Worm (Caenorhabditis elegans) whole organism, late embryonic: ENCODE data around the gene Y82E9BR.20.

Experiments used
- C38D4.7 ChIP-seq: fragments of 200-800 bp; sonication (Bioruptor generic); optimal IDR thresholded peaks from 2 replicates; lab custom pipeline; 2018; ENCODE audit warnings: mild to moderate bottlenecking, missing genetic modification characterization, moderate library complexity, missing compliant biosample characterization
- K09A11.1 ChIP-seq: sonication (generic microtip); optimal IDR thresholded peaks from 2 replicates; lab custom pipeline; 2017; ENCODE audit warnings: antibody characterized with exemption, mild to moderate bottlenecking, missing genetic modification characterization, missing compliant biosample characterization; ENCODE audit not compliant: insufficient read depth
- T23F11.4 ChIP-seq: fragments of 200-800 bp; sonication (Bioruptor generic); optimal IDR thresholded peaks from 2 replicates; lab custom pipeline; 2018; ENCODE audit warnings: mild to moderate bottlenecking, missing genetic modification characterization, missing compliant biosample characterization
- Y22D7AL.16 ChIP-seq: sonication (generic microtip); optimal IDR thresholded peaks from 2 replicates; lab custom pipeline; 2016; ENCODE audit warnings: missing genetic modification characterization, missing compliant biosample characterization
- ahr-1 ChIP-seq: sonication (generic microtip); optimal IDR thresholded peaks from 2 replicates; lab custom pipeline; 2016; ENCODE audit warnings: missing genetic modification characterization, missing compliant biosample characterization
- ceh-18 ChIP-seq: sonication (generic microtip); optimal IDR thresholded peaks from 2 replicates; lab custom pipeline; 2016; ENCODE audit warnings: missing genetic modification characterization, missing compliant biosample characterization
- ceh-22 ChIP-seq: sonication (generic microtip); optimal IDR thresholded peaks from 2 replicates; lab custom pipeline; 2017; ENCODE audit warnings: missing biosample characterization, missing genetic modification characterization
- ceh-34 ChIP-seq: sonication (generic microtip); optimal IDR thresholded peaks from 2 replicates; lab custom pipeline; 2016; ENCODE audit warnings: mild to moderate bottlenecking, missing genetic modification characterization, missing compliant biosample characterization
- ceh-45 ChIP-seq: fragments of 200-800 bp; sonication (Bioruptor generic); IDR thresholded peaks from 2 replicates; pipeline ENCODE4 v1.3.6; 2022; ENCODE audit warnings: missing genetic modification reagents, missing genetic modification characterization, missing compliant biosample characterization
- ceh-48 ChIP-seq: sonication (generic microtip); optimal IDR thresholded peaks from 2 replicates; lab custom pipeline; 2016; ENCODE audit warnings: missing genetic modification characterization, inconsistent platforms, missing compliant biosample characterization
- ceh-6 ChIP-seq: fragments of 200-800 bp; sonication (Bioruptor generic); optimal IDR thresholded peaks from 2 replicates; lab custom pipeline; 2018; ENCODE audit warnings: mild to moderate bottlenecking, missing genetic modification characterization, missing compliant biosample characterization
- dmd-4 ChIP-seq: sonication (generic microtip); optimal IDR thresholded peaks from 2 replicates; lab custom pipeline; 2016; ENCODE audit warnings: borderline replicate concordance, missing genetic modification characterization, missing compliant biosample characterization
- fax-1 ChIP-seq: sonication (generic microtip); optimal IDR thresholded peaks from 2 replicates; lab custom pipeline; 2016; ENCODE audit warnings: missing genotype, missing genetic modification characterization, missing compliant biosample characterization
- fkh-6 ChIP-seq: sonication (generic microtip); optimal IDR thresholded peaks from 2 replicates; lab custom pipeline; 2016; ENCODE audit warnings: missing genetic modification characterization, missing compliant biosample characterization
- gmeb-2 ChIP-seq: sonication (generic microtip); optimal IDR thresholded peaks from 2 replicates; lab custom pipeline; 2016; ENCODE audit warnings: missing genetic modification characterization, inconsistent platforms, missing compliant biosample characterization
- hlh-15 ChIP-seq: sonication (generic microtip); optimal IDR thresholded peaks from 2 replicates; lab custom pipeline; 2016; ENCODE audit warnings: missing genetic modification characterization, missing compliant biosample characterization
- hlh-30 ChIP-seq: sonication (generic microtip); optimal IDR thresholded peaks from 2 replicates; lab custom pipeline; 2017; ENCODE audit warnings: antibody characterized with exemption, missing genetic modification characterization, missing compliant biosample characterization; ENCODE audit not compliant: insufficient read depth
- hlh-6 ChIP-seq: sonication (generic microtip); optimal IDR thresholded peaks from 2 replicates; lab custom pipeline; 2016; ENCODE audit warnings: missing genotype, missing genetic modification characterization, missing compliant biosample characterization
- hlh-8 ChIP-seq: sonication (generic microtip); optimal IDR thresholded peaks from 2 replicates; lab custom pipeline; 2016; ENCODE audit warnings: missing genotype, missing genetic modification characterization, missing compliant biosample characterization
- lim-6 ChIP-seq: sonication (generic microtip); optimal IDR thresholded peaks from 2 replicates; lab custom pipeline; 2016; ENCODE audit warnings: missing genetic modification characterization, missing compliant biosample characterization
- madf-2 ChIP-seq: sonication (generic microtip); optimal IDR thresholded peaks from 2 replicates; lab custom pipeline; 2017; ENCODE audit warnings: missing genetic modification characterization, missing compliant biosample characterization
- nfya-1 ChIP-seq: sonication (generic microtip); optimal IDR thresholded peaks from 2 replicates; lab custom pipeline; 2017; ENCODE audit warnings: missing genetic modification characterization, mild to moderate bottlenecking, missing compliant biosample characterization, antibody characterized with exemption, moderate library complexity
- nhr-232 ChIP-seq: sonication (generic microtip); optimal IDR thresholded peaks from 2 replicates; lab custom pipeline; 2016; ENCODE audit warnings: missing genetic modification characterization, missing compliant biosample characterization
- npax-4 ChIP-seq: sonication (generic microtip); optimal IDR thresholded peaks from 2 replicates; lab custom pipeline; 2016; ENCODE audit warnings: missing genetic modification characterization, missing compliant biosample characterization
- pag-3 ChIP-seq: sonication (generic microtip); optimal IDR thresholded peaks from 2 replicates; lab custom pipeline; 2016; ENCODE audit warnings: missing compliant biosample characterization, missing genetic modification characterization, borderline replicate concordance
- pat-9 ChIP-seq: fragments of 200-800 bp; sonication (Bioruptor generic); optimal IDR thresholded peaks from 2 replicates; lab custom pipeline; 2018; ENCODE audit warnings: mild to moderate bottlenecking, missing genetic modification characterization, moderate library complexity, missing compliant biosample characterization
- pha-2 ChIP-seq: sonication (generic microtip); optimal IDR thresholded peaks from 2 replicates; lab custom pipeline; 2017; ENCODE audit warnings: mild to moderate bottlenecking, missing genetic modification characterization, missing compliant biosample characterization
- pha-4 ChIP-seq: fragments of 150-350 bp; optimal IDR thresholded peaks from 2 replicates; lab custom pipeline; 2018; ENCODE audit warnings: missing biosample characterization, missing genetic modification reagents, missing genetic modification characterization
- pqm-1 ChIP-seq: sonication (generic microtip); optimal IDR thresholded peaks from 2 replicates; lab custom pipeline; 2016; ENCODE audit warnings: missing genetic modification characterization, missing compliant biosample characterization
- pros-1 ChIP-seq: fragments of 150-350 bp; optimal IDR thresholded peaks from 2 replicates; lab custom pipeline; 2014; ENCODE audit warnings: missing biosample characterization, missing genetic modification reagents, missing genetic modification characterization
- ref-2 ChIP-seq: sonication (generic microtip); optimal IDR thresholded peaks from 2 replicates; lab custom pipeline; 2016; ENCODE audit warnings: missing genetic modification characterization, missing compliant biosample characterization
- rnt-1 ChIP-seq: sonication (generic microtip); optimal IDR thresholded peaks from 2 replicates; lab custom pipeline; 2016; ENCODE audit warnings: missing genetic modification characterization, missing compliant biosample characterization
- sox-2 ChIP-seq: fragments of 200-800 bp; sonication (Bioruptor generic); IDR thresholded peaks from 2 replicates; pipeline ENCODE4 v1.3.6; 2022; ENCODE audit warnings: missing genetic modification reagents, missing genetic modification characterization, missing compliant biosample characterization
- syd-9 ChIP-seq: sonication (generic microtip); optimal IDR thresholded peaks from 2 replicates; lab custom pipeline; 2016; ENCODE audit warnings: mild to moderate bottlenecking, missing genetic modification characterization, moderate library complexity, missing compliant biosample characterization
- tbx-2 ChIP-seq: sonication (generic microtip); optimal IDR thresholded peaks from 2 replicates; lab custom pipeline; 2016; ENCODE audit warnings: missing genetic modification characterization, missing compliant biosample characterization
- ttx-3 ChIP-seq: sonication (generic microtip); optimal IDR thresholded peaks from 2 replicates; lab custom pipeline; 2016; ENCODE audit warnings: missing genetic modification reagents, missing genetic modification characterization, missing compliant biosample characterization
- unc-55 ChIP-seq: sonication (generic microtip); optimal IDR thresholded peaks from 2 replicates; lab custom pipeline; 2017; ENCODE audit warnings: missing biosample characterization, missing genetic modification reagents, missing genetic modification characterization
- unc-86 ChIP-seq: sonication (generic microtip); optimal IDR thresholded peaks from 2 replicates; lab custom pipeline; 2016; ENCODE audit warnings: missing genetic modification characterization, missing compliant biosample characterization
- zip-5 ChIP-seq: sonication (generic microtip); optimal IDR thresholded peaks from 2 replicates; lab custom pipeline; 2016; ENCODE audit warnings: missing genetic modification characterization, missing compliant biosample characterization

Gene Y82E9BR.20

ce11 chrIII:1409139-1409538 is 34.9 kb downstream of the Y82E9BR.20 start, which contains the start of gene Y82E9BR.22:
Gene Y82E9BR.22 (minus strand): TSS chrIII:1409239.
- TF ChIP-seq pha-4 (tag; lab: Kevin White, UChicago) = no peak
- TF ChIP-seq ref-2 (tag; lab: Kevin White, UChicago) = no peak
- TF ChIP-seq ttx-3 (tag; lab: Kevin White, UChicago) = no peak
- no peak for TF ChIP-seq pag-3 (tag; lab: Kevin White, UChicago)
- no peak for TF ChIP-seq gmeb-2 (tag; lab: Kevin White, UChicago)
- TF ChIP-seq pros-1 = no peak
- no peak for TF ChIP-seq K09A11.1
- no peak for TF ChIP-seq hlh-6 (tag; lab: Kevin White, UChicago)

ce11 chrIII:1413125-1413837 is 39.1 kb downstream of the Y82E9BR.20 start:
- no peak for TF ChIP-seq hlh-6 (tag; lab: Kevin White, UChicago)
- TF ChIP-seq C38D4.7 = no peak
- no peak for TF ChIP-seq ceh-22
- no peak for TF ChIP-seq gmeb-2 (tag; lab: Kevin White, UChicago)
- TF ChIP-seq nhr-232 (tag; lab: Kevin White, UChicago) = no peak
- TF ChIP-seq K09A11.1 = no peak
- TF ChIP-seq fkh-6 (tag; lab: Kevin White, UChicago) = no peak

- TF ChIP-seq ceh-18 (no peak), ceh-22 (no peak), syd-9 (tag; lab: Kevin White, UChicago) (no peak), ceh-48 (tag; lab: Kevin White, UChicago) (no peak), hlh-6 (tag; lab: Kevin White, UChicago) (no peak), sox-2 (no peak), lim-6 (tag; lab: Kevin White, UChicago) (no peak), T23F11.4 (GFP tag; lab: Kevin White, UChicago) (no peak), ceh-34 (tag; lab: Kevin White, UChicago) (no peak)
- TF ChIP-seq, all 69 proteins: peak for 0
These were observed 39.8 kb downstream of the Y82E9BR.20 start, which contains the start of gene Y82E9BR.14 for ce11 chrIII:1413890-1414613. Gene Y82E9BR.14 (minus strand): TSS chrIII:1414116.

ce11 chrIII:1416571-1416970 is 42.4 kb downstream of the Y82E9BR.20 start:
- TF ChIP-seq ceh-48 (tag; lab: Kevin White, UChicago) (no peak), hlh-8 (tag; lab: Kevin White, UChicago) (no peak), C38D4.7 (no peak), pat-9 (tag; lab: Kevin White, UChicago) (no peak), ceh-45 (GFP tag; lab: Robert Waterston, UW) (no peak), Y22D7AL.16 (no peak), hlh-30 (tag; lab: Kevin White, UChicago) (no peak), hlh-15 (tag; lab: Kevin White, UChicago) (no peak), npax-4 (tag; lab: Kevin White, UChicago) (no peak), ref-2 (tag; lab: Kevin White, UChicago) (no peak), ttx-3 (tag; lab: Kevin White, UChicago) (no peak), K09A11.1 (no peak), dmd-4 (tag; lab: Kevin White, UChicago) (no peak), ceh-6 (GFP tag; lab: Kevin White, UChicago) (no peak), fkh-6 (tag; lab: Kevin White, UChicago) (no peak), madf-2 (tag; lab: Kevin White, UChicago) (no peak)

- TF ChIP-seq ceh-18 (no peak), zip-5 (tag; lab: Kevin White, UChicago) (no peak), unc-55 (GFP tag; lab: Kevin White, UChicago) (no peak), pha-2 (tag; lab: Kevin White, UChicago) (no peak), npax-4 (tag; lab: Kevin White, UChicago) (no peak), pros-1 (no peak), dmd-4 (tag; lab: Kevin White, UChicago) (no peak), pqm-1 (tag; lab: Kevin White, UChicago) (no peak), rnt-1 (tag; lab: Kevin White, UChicago) (no peak), lim-6 (tag; lab: Kevin White, UChicago) (no peak), nfya-1 (tag; lab: Kevin White, UChicago) (no peak), ahr-1 (no peak), unc-86 (tag; lab: Kevin White, UChicago) (no peak), ceh-45 (GFP tag; lab: Robert Waterston, UW) (no peak), fax-1 (tag; lab: Kevin White, UChicago) (no peak), hlh-6 (tag; lab: Kevin White, UChicago) (no peak), pat-9 (tag; lab: Kevin White, UChicago) (no peak), tbx-2 (no peak), ceh-6 (GFP tag; lab: Kevin White, UChicago) (no peak)
These were observed 42.9 kb downstream of the Y82E9BR.20 start, which contains the start of gene elc-1 for ce11 chrIII:1417090-1417489. Gene elc-1 (minus strand): TSS chrIII:1417190.
